Fruit fly (Drosophila melanogaster): Measurements from ENCODE around the gene Odj.

DNA sequence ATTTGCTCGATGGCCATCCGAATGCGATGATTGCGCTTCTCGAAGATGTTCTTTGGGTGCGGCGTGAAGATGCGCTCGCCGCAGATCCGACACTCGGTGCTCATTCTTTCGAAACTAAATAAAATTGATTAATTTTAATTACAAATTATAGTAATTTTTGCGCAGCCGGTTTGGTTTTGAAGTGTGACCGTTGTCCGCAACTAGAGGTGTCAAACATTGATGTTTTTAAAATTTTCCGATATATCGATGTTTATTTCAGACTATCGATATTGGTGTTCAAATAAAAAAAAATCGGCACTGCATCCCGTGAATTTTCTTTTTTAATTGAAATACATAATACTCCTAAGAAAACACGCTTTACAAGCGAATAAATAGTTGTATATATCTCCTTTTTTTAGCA lies at the start of gene Odj:
- TF ChIP-seq CG8478 (optimal IDR thresholded peaks at IDR 0.05): no peak
- no peak for TF ChIP-seq CTCF (optimal IDR thresholded peaks at IDR 0.05)

Measured in S2 (cell line).